Fruit fly (Drosophila melanogaster) whole organism, embryonic: ENCODE data around the gene Rtnl1.

Experiments used
- Atf3 ChIP-seq: fragments of 200-800 bp; sonication (Bioruptor generic); optimal IDR thresholded peaks from 3 replicates; lab custom pipeline; 2016; ENCODE audit warnings: missing biosample characterization, missing genetic modification characterization
- B-H2 ChIP-seq: fragments of 200-800 bp; sonication (Bioruptor generic); optimal IDR thresholded peaks from 2 replicates; lab custom pipeline; 2018; ENCODE audit warnings: missing biosample characterization, mild to moderate bottlenecking, missing genetic modification characterization
- CG10321 ChIP-seq: fragments of 200-800 bp; sonication (Bioruptor generic); IDR thresholded peaks from 2 replicates; pipeline ENCODE4 v1.3.6; 2022; ENCODE audit warnings: missing biosample characterization, missing genetic modification characterization
- CG10462 ChIP-seq: fragments of 200-800 bp; sonication (Bioruptor generic); optimal IDR thresholded peaks from 2 replicates; lab custom pipeline; 2016; ENCODE audit warnings: missing biosample characterization, missing genetic modification characterization
- CG10543 ChIP-seq: fragments of 200-800 bp; sonication (Bioruptor generic); optimal IDR thresholded peaks from 3 replicates; lab custom pipeline; 2017; ENCODE audit warnings: missing biosample characterization, mild to moderate bottlenecking, missing genetic modification characterization, moderate library complexity
- CG10959 ChIP-seq: fragments of 200-800 bp; sonication (Bioruptor generic); IDR thresholded peaks from 2 replicates; pipeline ENCODE4 v1.3.6; 2022; ENCODE audit warnings: missing biosample characterization, missing genetic modification characterization
- CG10979 ChIP-seq: fragments of 200-800 bp; sonication (Bioruptor generic); optimal IDR thresholded peaks from 2 replicates; lab custom pipeline; 2018; ENCODE audit warnings: missing biosample characterization, mild to moderate bottlenecking, missing genetic modification characterization, moderate library complexity
- CG12071 ChIP-seq: fragments of 200-800 bp; sonication (Bioruptor generic); optimal IDR thresholded peaks from 3 replicates; lab custom pipeline; 2018; ENCODE audit warnings: missing biosample characterization, mild to moderate bottlenecking, missing genetic modification characterization
- CG12104 ChIP-seq: fragments of 200-800 bp; sonication (Bioruptor generic); optimal IDR thresholded peaks from 3 replicates; lab custom pipeline; 2016; ENCODE audit warnings: missing biosample characterization, missing genetic modification characterization
- CG14710 ChIP-seq: fragments of 200-800 bp; sonication (Bioruptor generic); optimal IDR thresholded peaks from 3 replicates; lab custom pipeline; 2019; ENCODE audit warnings: missing biosample characterization, mild to moderate bottlenecking, missing genetic modification characterization, moderate library complexity
- CG17612 ChIP-seq: fragments of 200-800 bp; sonication (Bioruptor generic); IDR thresholded peaks from 2 replicates; pipeline ENCODE4 v1.3.6; 2022; ENCODE audit warnings: missing biosample characterization, missing genetic modification characterization
- CG2129 ChIP-seq: fragments of 200-800 bp; sonication (Bioruptor generic); IDR thresholded peaks from 2 replicates; pipeline ENCODE4 v1.3.6; 2022; ENCODE audit warnings: missing biosample characterization, missing genetic modification characterization; ENCODE audit not compliant: partially characterized antibody
- CG30020 ChIP-seq: fragments of 200-800 bp; optimal IDR thresholded peaks from 2 replicates; lab custom pipeline; 2019; ENCODE audit warnings: missing biosample characterization, mild to moderate bottlenecking, missing genetic modification characterization, moderate library complexity
- CG31388 ChIP-seq: fragments of 200-800 bp; sonication (Bioruptor generic); optimal IDR thresholded peaks from 2 replicates; lab custom pipeline; 2016; ENCODE audit warnings: missing biosample characterization, missing genetic modification characterization
- CG34224 ChIP-seq: fragments of 200-800 bp; sonication (Bioruptor generic); IDR thresholded peaks from 3 replicates; pipeline ENCODE4 v1.3.6; 2022; ENCODE audit warnings: missing biosample characterization, missing genetic modification characterization; ENCODE audit not compliant: partially characterized antibody
- CG5180 ChIP-seq: fragments of 200-800 bp; sonication (Bioruptor generic); optimal IDR thresholded peaks from 3 replicates; lab custom pipeline; 2017; ENCODE audit warnings: missing biosample characterization, missing genetic modification characterization, mild to moderate bottlenecking, moderate library complexity, missing genetic modification reagents
- CG7271 ChIP-seq: fragments of 200-800 bp; sonication (Bioruptor generic); optimal IDR thresholded peaks from 2 replicates; lab custom pipeline; 2018; ENCODE audit warnings: missing biosample characterization, mild to moderate bottlenecking, missing genetic modification characterization, moderate library complexity
- CG7556 ChIP-seq: fragments of 200-800 bp; sonication (Bioruptor generic); optimal IDR thresholded peaks from 2 replicates; lab custom pipeline; 2017; ENCODE audit warnings: missing biosample characterization, mild to moderate bottlenecking, missing genetic modification characterization
- CG8290 ChIP-seq, 3 experiments: fragments of 200-800 bp; sonication (Bioruptor generic); optimal IDR thresholded peaks; 2 replicates each; lab custom pipeline; 2016 to 2019; ENCODE audit warnings: missing biosample characterization in 3 of 3, missing genetic modification characterization in 3 of 3, mild to moderate bottlenecking in 2 of 3, moderate library complexity in 1 of 3
- CG8359 ChIP-seq: fragments of 200-800 bp; sonication (Bioruptor generic); optimal IDR thresholded peaks from 2 replicates; lab custom pipeline; 2017; ENCODE audit warnings: missing biosample characterization, mild to moderate bottlenecking, missing genetic modification characterization, borderline replicate concordance
- Dek ChIP-seq: fragments of 200-800 bp; sonication (Bioruptor generic); optimal IDR thresholded peaks from 3 replicates; lab custom pipeline; 2019; ENCODE audit warnings: missing biosample characterization, mild to moderate bottlenecking, missing genetic modification characterization, moderate library complexity
- GATAe ChIP-seq: fragments of 200-800 bp; sonication (Bioruptor generic); conservative IDR thresholded peaks from 2 replicates; pipeline ENCODE4 v1.3.6; 2022; ENCODE audit warnings: missing biosample characterization, missing genetic modification characterization
- Hmr ChIP-seq: fragments of 200-800 bp; sonication (Bioruptor generic); optimal IDR thresholded peaks from 3 replicates; lab custom pipeline; 2017; ENCODE audit warnings: mild to moderate bottlenecking, missing biosample characterization, missing genetic modification reagents, missing genetic modification characterization
- Hr39 ChIP-seq: fragments of >200 bp; optimal IDR thresholded peaks from 2 replicates; lab custom pipeline; 2017
- Hsf ChIP-seq: fragments of 200-800 bp; sonication (Bioruptor generic); optimal IDR thresholded peaks from 3 replicates; lab custom pipeline; 2016; ENCODE audit warnings: missing biosample characterization, missing genetic modification characterization
- Nf-YC ChIP-seq: fragments of 200-800 bp; optimal IDR thresholded peaks from 3 replicates; lab custom pipeline; 2019; ENCODE audit warnings: missing biosample characterization, mild to moderate bottlenecking, missing genetic modification characterization, moderate library complexity
- Poxn ChIP-seq: fragments of 200-800 bp; sonication (Bioruptor generic); IDR thresholded peaks from 2 replicates; pipeline ENCODE4 v1.3.6; 2022; ENCODE audit warnings: missing biosample characterization, missing genetic modification characterization
- aop ChIP-seq: fragments of 200-800 bp; sonication (Bioruptor generic); IDR thresholded peaks from 2 replicates; pipeline ENCODE4 v1.3.6; 2022; ENCODE audit warnings: missing biosample characterization, missing genetic modification characterization
- chinmo ChIP-seq: fragments of 200-800 bp; sonication (Bioruptor generic); IDR thresholded peaks from 4 replicates; pipeline ENCODE4 v1.3.6; 2022; ENCODE audit warnings: missing biosample characterization, missing genetic modification characterization; ENCODE audit not compliant: partially characterized antibody
- da ChIP-seq: fragments of 200-800 bp; sonication (Bioruptor generic); optimal IDR thresholded peaks from 2 replicates; lab custom pipeline; 2016; ENCODE audit warnings: missing biosample characterization, missing genetic modification characterization
- danr ChIP-seq: fragments of 200-800 bp; sonication (Bioruptor generic); IDR thresholded peaks from 2 replicates; pipeline ENCODE4 v1.3.6; 2022; ENCODE audit warnings: missing biosample characterization, missing genetic modification characterization
- en ChIP-seq: fragments of 200-800 bp; sonication (Bioruptor generic); optimal IDR thresholded peaks from 2 replicates; lab custom pipeline; 2016; ENCODE audit warnings: missing biosample characterization, missing genetic modification characterization
- fd3F ChIP-seq: fragments of 200-800 bp; sonication (Bioruptor generic); optimal IDR thresholded peaks from 2 replicates; lab custom pipeline; 2018; ENCODE audit warnings: missing biosample characterization, mild to moderate bottlenecking, missing genetic modification characterization, moderate library complexity
- gem ChIP-seq: fragments of 200-800 bp; sonication (Bioruptor generic); optimal IDR thresholded peaks from 2 replicates; lab custom pipeline; 2019; ENCODE audit warnings: missing biosample characterization, mild to moderate bottlenecking, missing genetic modification characterization, moderate library complexity
- gsb ChIP-seq: fragments of 200-800 bp; sonication (Bioruptor generic); IDR thresholded peaks from 2 replicates; pipeline ENCODE4 v1.3.6; 2022; ENCODE audit warnings: missing biosample characterization, missing genetic modification characterization
- gt ChIP-seq: fragments of 200-800 bp; sonication (Bioruptor generic); IDR thresholded peaks from 2 replicates; pipeline ENCODE4 v1.3.6; 2022; ENCODE audit warnings: missing biosample characterization, missing genetic modification characterization
- maf-S ChIP-seq: fragments of 200-800 bp; sonication (Bioruptor generic); optimal IDR thresholded peaks from 2 replicates; lab custom pipeline; 2016; ENCODE audit warnings: missing biosample characterization, missing genetic modification characterization
- mirr ChIP-seq: fragments of 200-800 bp; sonication (Bioruptor generic); optimal IDR thresholded peaks from 3 replicates; lab custom pipeline; 2018; ENCODE audit warnings: missing biosample characterization, mild to moderate bottlenecking, missing genetic modification characterization
- nau ChIP-seq: fragments of 200-800 bp; sonication (Bioruptor generic); optimal IDR thresholded peaks from 3 replicates; lab custom pipeline; 2017; ENCODE audit warnings: missing biosample characterization, mild to moderate bottlenecking, missing genetic modification characterization, missing genetic modification reagents
- peb ChIP-seq: fragments of 200-800 bp; sonication (Bioruptor generic); IDR thresholded peaks from 2 replicates; pipeline ENCODE4 v1.3.6; 2022; ENCODE audit warnings: missing biosample characterization, missing genetic modification characterization
- pita ChIP-seq: fragments of 200-800 bp; sonication (Bioruptor generic); optimal IDR thresholded peaks from 2 replicates; lab custom pipeline; 2017; ENCODE audit warnings: missing biosample characterization, mild to moderate bottlenecking, missing genetic modification characterization
- pnt ChIP-seq: fragments of 200-800 bp; sonication (Bioruptor generic); optimal IDR thresholded peaks from 3 replicates; lab custom pipeline; 2016; ENCODE audit warnings: missing biosample characterization, missing genetic modification characterization
- psq ChIP-seq: fragments of 200-800 bp; sonication (Bioruptor generic); optimal IDR thresholded peaks from 2 replicates; lab custom pipeline; 2017; ENCODE audit warnings: missing biosample characterization, missing genetic modification characterization
- ranshi ChIP-seq: fragments of 200-800 bp; sonication (Bioruptor generic); IDR thresholded peaks from 2 replicates; pipeline ENCODE4 v1.3.6; 2022; ENCODE audit warnings: missing biosample characterization, missing genetic modification characterization
- rib ChIP-seq: fragments of 200-800 bp; sonication (Bioruptor generic); IDR thresholded peaks from 2 replicates; pipeline ENCODE4 v1.3.6; 2022; ENCODE audit warnings: missing biosample characterization, missing genetic modification characterization
- salm ChIP-seq: fragments of 200-800 bp; sonication (Bioruptor generic); optimal IDR thresholded peaks from 2 replicates; lab custom pipeline; 2018; ENCODE audit warnings: missing biosample characterization, mild to moderate bottlenecking, missing genetic modification characterization
- stwl ChIP-seq: fragments of 200-800 bp; sonication (Bioruptor generic); optimal IDR thresholded peaks from 3 replicates; lab custom pipeline; 2018; ENCODE audit warnings: missing biosample characterization, mild to moderate bottlenecking, missing genetic modification characterization, moderate library complexity
- yki ChIP-seq: fragments of >200 bp; optimal IDR thresholded peaks from 3 replicates; lab custom pipeline; 2018
- zfh1 ChIP-seq: fragments of 200-800 bp; sonication (Bioruptor generic); IDR thresholded peaks from 3 replicates; pipeline ENCODE4 v1.3.6; 2022; ENCODE audit warnings: missing biosample characterization, missing genetic modification characterization

Gene Rtnl1

DNA sequence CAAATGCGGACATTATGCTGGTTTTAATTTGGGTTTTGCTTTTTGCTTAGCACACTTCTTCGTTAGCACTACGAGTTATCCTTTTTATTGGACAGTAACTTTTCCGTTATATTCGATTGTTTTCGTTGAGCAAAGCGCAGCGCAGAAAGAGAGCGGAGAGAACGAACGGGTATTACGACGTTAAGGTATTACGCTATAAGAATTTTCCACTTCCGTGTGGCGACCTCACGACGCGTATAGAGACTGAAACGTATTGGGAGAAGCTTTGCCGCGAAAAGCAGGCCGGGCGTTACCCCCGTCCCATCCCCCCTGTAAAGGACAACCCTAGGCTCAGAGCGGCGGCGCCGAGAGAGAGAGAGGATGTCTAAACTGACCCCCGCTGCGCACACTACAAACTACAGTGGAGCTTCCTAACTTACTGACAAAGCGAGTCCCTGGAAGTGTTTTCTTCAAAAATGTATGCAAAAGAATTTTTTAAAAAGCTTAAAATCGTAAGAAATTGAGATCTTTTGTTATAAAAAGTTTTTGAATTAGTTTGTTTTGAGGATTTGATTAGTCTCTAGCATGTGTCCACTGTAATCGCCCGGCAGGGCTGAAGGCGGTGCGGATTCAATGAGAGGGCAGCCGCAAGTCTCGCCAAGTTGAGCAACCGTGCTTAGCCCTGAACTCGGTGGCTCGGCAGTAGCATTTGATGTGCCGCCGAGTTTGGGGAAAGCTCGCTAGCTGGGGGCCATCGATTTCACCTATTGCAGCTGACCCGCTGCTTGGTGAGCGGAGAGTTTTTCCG is 4.7 kb downstream of the Rtnl1 start (continued):
- peak; percentile 97 for TF ChIP-seq B-H2
- peak; percentile 86 for TF ChIP-seq CG10462 (GFP tag; lab: Kevin White, UChicago)
- TF ChIP-seq fd3F = peak; percentile 94
- TF ChIP-seq gt (GFP tag; lab: Robert Waterston, UW) = peak; percentile 81
- no peak for TF ChIP-seq yki (lab: Kevin White, UChicago)
- peak; percentile 84 for TF ChIP-seq aop (GFP tag; lab: Robert Waterston, UW)
- TF ChIP-seq psq = peak; percentile 74
- TF ChIP-seq Hmr (GFP tag; lab: Kevin White, UChicago) = peak; percentile 98
- TF ChIP-seq CG2129 (GFP tag; lab: Robert Waterston, UW) = no peak
- TF ChIP-seq CG14710 (tag; lab: Kevin White, UChicago) = peak; percentile 84
- TF ChIP-seq zfh1 (GFP tag; lab: Robert Waterston, UW) = peak; percentile 95
- peak; percentile 93 for TF ChIP-seq CG17612 (GFP tag; lab: Robert Waterston, UW)
- peak; percentile 93 for TF ChIP-seq maf-S (GFP tag; lab: Kevin White, UChicago)
- TF ChIP-seq salm (tag; lab: Kevin White, UChicago) = peak; percentile 84
- no peak for TF ChIP-seq chinmo (GFP tag; lab: Robert Waterston, UW)
- peak; percentile 94 for TF ChIP-seq peb
- TF ChIP-seq CG12071 (GFP tag; lab: Kevin White, UChicago) = peak; percentile 93
- TF ChIP-seq Hsf (GFP tag; lab: Kevin White, UChicago) = peak; percentile 95
- peak; percentile 71 for TF ChIP-seq CG8359 (GFP tag; lab: Kevin White, UChicago)
- TF ChIP-seq CG10321 (GFP tag; lab: Robert Waterston, UW) = peak; percentile 65; the same call in 1 of the 2 replicates
- TF ChIP-seq stwl (tag; lab: Kevin White, UChicago) = peak; percentile 20
- peak; percentile 61 for TF ChIP-seq CG30020
- TF ChIP-seq CG34224 (GFP tag; lab: Robert Waterston, UW) = no peak
- peak; percentile 95 for TF ChIP-seq rib (GFP tag; lab: Robert Waterston, UW)
- peak; percentile 90 for TF ChIP-seq danr (GFP tag; lab: Robert Waterston, UW)
- peak; percentile 77 for TF ChIP-seq CG8290 (GFP tag; optimal IDR thresholded peaks at IDR 0.05; lab: Kevin White, UChicago)
- TF ChIP-seq CG8290 (tag; optimal IDR thresholded peaks at IDR 0.05; lab: Kevin White, UChicago) = peak; percentile 34 to 74
- peak; percentile 75 for TF ChIP-seq CG7271 (tag; lab: Kevin White, UChicago)
- peak; percentile 83 for TF ChIP-seq CG5180 (GFP tag; lab: Kevin White, UChicago)
- peak; percentile 85 for TF ChIP-seq Atf3 (GFP tag; lab: Kevin White, UChicago)
- TF ChIP-seq da (GFP tag; lab: Kevin White, UChicago) = peak; percentile 78
- peak; percentile 81 for TF ChIP-seq en
- TF ChIP-seq Hr39 (lab: Kevin White, UChicago) = no peak
- TF ChIP-seq mirr = peak; percentile 84
- TF ChIP-seq gsb (GFP tag; lab: Robert Waterston, UW) = peak; percentile 91
- peak; percentile 70 for TF ChIP-seq GATAe (GFP tag; lab: Robert Waterston, UW)
- peak; percentile 96 for TF ChIP-seq CG7556 (GFP tag; lab: Kevin White, UChicago)
- peak; percentile 89 for TF ChIP-seq nau (GFP tag; lab: Kevin White, UChicago)
- peak; percentile 83 for TF ChIP-seq Nf-YC (tag; lab: Kevin White, UChicago)
- TF ChIP-seq ranshi (GFP tag; lab: Robert Waterston, UW) = peak; percentile 97
- peak; percentile 95 for TF ChIP-seq gem (tag; lab: Kevin White, UChicago)
- TF ChIP-seq CG12104 (GFP tag; lab: Kevin White, UChicago) = peak; percentile 89
- peak; percentile 87 for TF ChIP-seq CG10959 (GFP tag; lab: Robert Waterston, UW)
- no peak for TF ChIP-seq pita (GFP tag; lab: Kevin White, UChicago)
- peak; percentile 85 for TF ChIP-seq Poxn
- peak; percentile 95 for TF ChIP-seq CG10543
- TF ChIP-seq Dek (tag; lab: Kevin White, UChicago) = peak; percentile 96
- TF ChIP-seq CG31388 (GFP tag; lab: Kevin White, UChicago) = peak; percentile 79
- TF ChIP-seq pnt (GFP tag; lab: Kevin White, UChicago) = peak; percentile 94
- TF ChIP-seq CG10979 (tag; lab: Kevin White, UChicago) = peak; percentile 91
